Fruit fly (Drosophila melanogaster): ENCODE measurements around the gene Pdp.
A peak's percentile ranks its signal among the peaks of the same experiment; 100 is the strongest.

Gene Pdp

dm6 chrX:7698000-7698896 is 36.2 kb downstream of the Pdp start (continued):
- peak; percentile 97 for TF ChIP-seq CG8924 (tag; optimal IDR thresholded peaks at IDR 0.05)
- peak; percentile 60 for TF ChIP-seq crol (GFP tag; IDR thresholded peaks at IDR 0.05)
- peak; percentile 73 for TF ChIP-seq CG16779 (GFP tag; IDR thresholded peaks at IDR 0.05)
- peak; percentile 93 for TF ChIP-seq gsb (GFP tag; IDR thresholded peaks at IDR 0.05)
- peak; percentile 93 for TF ChIP-seq H15 (GFP tag; IDR thresholded peaks at IDR 0.05)
- TF ChIP-seq CG2678 (tag; optimal IDR thresholded peaks at IDR 0.05) = peak; percentile 98
- peak; percentile 96 for TF ChIP-seq zfh1 (GFP tag; IDR thresholded peaks at IDR 0.05)
- TF ChIP-seq HLH54F (GFP tag; optimal IDR thresholded peaks at IDR 0.05) = peak; percentile 89
- TF ChIP-seq sd (tag; optimal IDR thresholded peaks at IDR 0.05) = peak; percentile 95
- peak; percentile 80 for TF ChIP-seq CG12236 (GFP tag; optimal IDR thresholded peaks at IDR 0.05)
- TF ChIP-seq Pdp1 (GFP tag; optimal IDR thresholded peaks at IDR 0.05) = peak; percentile 89 to 91
- peak; percentile 97 for TF ChIP-seq tgo (GFP tag; IDR thresholded peaks at IDR 0.05)
- TF ChIP-seq NK7.1 (GFP tag; optimal IDR thresholded peaks at IDR 0.05) = peak; percentile 82
- peak; percentile 91 for TF ChIP-seq CG6272 (GFP tag; IDR thresholded peaks at IDR 0.05)
- peak; percentile 96 for TF ChIP-seq fd96Cb (tag; optimal IDR thresholded peaks at IDR 0.05)
- peak; percentile 81 for TF ChIP-seq CG8290 (GFP tag; optimal IDR thresholded peaks at IDR 0.05)
- TF ChIP-seq CG8290 (tag; optimal IDR thresholded peaks at IDR 0.05) = peak in 1 of 2 experiments; percentile 86
- TF ChIP-seq Lim3 (GFP tag; IDR thresholded peaks at IDR 0.05) = peak; percentile 90
- peak; percentile 97 for TF ChIP-seq CG3281 (GFP tag; optimal IDR thresholded peaks at IDR 0.05)
- TF ChIP-seq CG7839 (tag; optimal IDR thresholded peaks at IDR 0.05) = peak; percentile 97
- peak; percentile 96 for TF ChIP-seq CG32532 (GFP tag; IDR thresholded peaks at IDR 0.05)
- peak; percentile 88 for TF ChIP-seq vfl (GFP tag; optimal IDR thresholded peaks at IDR 0.05)
- peak; percentile 93 for TF ChIP-seq CG43689 (GFP tag; IDR thresholded peaks at IDR 0.05)
- TF ChIP-seq slou (GFP tag; optimal IDR thresholded peaks at IDR 0.05) = peak; percentile 90
- TF ChIP-seq CG1832 (GFP tag; optimal IDR thresholded peaks at IDR 0.05) = no peak
- TF ChIP-seq MESR4 (GFP tag; optimal IDR thresholded peaks at IDR 0.05) = peak; percentile 31
- peak; percentile 81 for TF ChIP-seq jumu (GFP tag; optimal IDR thresholded peaks at IDR 0.05)
- peak; percentile 90 for TF ChIP-seq sug (tag; optimal IDR thresholded peaks at IDR 0.05)
- TF ChIP-seq Rfx (GFP tag; IDR thresholded peaks at IDR 0.05) = peak; percentile 97
- TF ChIP-seq CoRest (tag; optimal IDR thresholded peaks at IDR 0.05) = peak; percentile 97
- peak; percentile 94 for TF ChIP-seq run (tag; optimal IDR thresholded peaks at IDR 0.05)
- TF ChIP-seq NC2α (GFP tag; optimal IDR thresholded peaks at IDR 0.05) = peak; percentile 74
- peak; percentile 68 for TF ChIP-seq CG4360 (GFP tag; IDR thresholded peaks at IDR 0.05)
- TF ChIP-seq CG4404 (GFP tag; IDR thresholded peaks at IDR 0.05) = peak; percentile 84
- peak in 1 of 3 experiments; percentile 83 for TF ChIP-seq lola (GFP tag; optimal IDR thresholded peaks at IDR 0.05)
- TF ChIP-seq CG11247 (GFP tag; IDR thresholded peaks at IDR 0.05) = peak; percentile 94
- no peak for TF ChIP-seq CG34224 (GFP tag; IDR thresholded peaks at IDR 0.05; ENCODE audit: partially characterized antibody)
- no peak for TF ChIP-seq Bgb (GFP tag; IDR thresholded peaks at IDR 0.05; ENCODE audit: partially characterized antibody)
- TF ChIP-seq Atf3 (GFP tag; optimal IDR thresholded peaks at IDR 0.05) = peak; percentile 80
- peak; percentile 85 for TF ChIP-seq CG16815 (GFP tag; optimal IDR thresholded peaks at IDR 0.05)
- TF ChIP-seq mirr (GFP tag; optimal IDR thresholded peaks at IDR 0.05) = peak; percentile 72
- no peak for TF ChIP-seq hkb (optimal IDR thresholded peaks at IDR 0.05)
- peak; percentile 97 for TF ChIP-seq hkb (GFP tag; IDR thresholded peaks at IDR 0.05)
- peak; percentile 91 for TF ChIP-seq trh (GFP tag; optimal IDR thresholded peaks at IDR 0.05)
- TF ChIP-seq CG10462 (GFP tag; optimal IDR thresholded peaks at IDR 0.05) = peak; percentile 88
- TF ChIP-seq Opbp (GFP tag; IDR thresholded peaks at IDR 0.05; ENCODE audit: partially characterized antibody) = no peak
- TF ChIP-seq Dek (tag; optimal IDR thresholded peaks at IDR 0.05) = peak; percentile 96
- peak; percentile 85 to 88 for TF ChIP-seq chif (GFP tag; optimal IDR thresholded peaks at IDR 0.05)
- peak; percentile 82 for TF ChIP-seq CG10959 (GFP tag; IDR thresholded peaks at IDR 0.05)
